Worm (Caenorhabditis elegans) whole organism, late embryonic: ENCODE data around the gene tag-342.

Experiments
- C08G9.2 ChIP-seq: sonication (generic microtip); optimal IDR thresholded peaks from 2 replicates; lab custom pipeline; 2016; ENCODE audit warnings: mild to moderate bottlenecking, missing genetic modification characterization, moderate library complexity, missing compliant biosample characterization
- C38D4.7 ChIP-seq: fragments of 200-800 bp; sonication (Bioruptor generic); optimal IDR thresholded peaks from 2 replicates; lab custom pipeline; 2018; ENCODE audit warnings: mild to moderate bottlenecking, missing genetic modification characterization, moderate library complexity, missing compliant biosample characterization
- F13H6.1 ChIP-seq: sonication (generic microtip); optimal IDR thresholded peaks from 2 replicates; lab custom pipeline; 2016; ENCODE audit warnings: missing genetic modification characterization, missing compliant biosample characterization
- ceh-14 ChIP-seq: sonication (generic microtip); optimal IDR thresholded peaks from 2 replicates; lab custom pipeline; 2016; ENCODE audit warnings: missing genotype, missing genetic modification characterization, missing compliant biosample characterization
- ceh-19 ChIP-seq: fragments of 200-800 bp; sonication (Bioruptor generic); optimal IDR thresholded peaks from 2 replicates; lab custom pipeline; 2018; ENCODE audit warnings: mild to moderate bottlenecking, missing genetic modification characterization, missing compliant biosample characterization
- ceh-2 ChIP-seq: sonication (generic microtip); optimal IDR thresholded peaks from 2 replicates; lab custom pipeline; 2016; ENCODE audit warnings: missing genotype, missing genetic modification characterization, missing compliant biosample characterization
- ceh-22 ChIP-seq: sonication (generic microtip); optimal IDR thresholded peaks from 2 replicates; lab custom pipeline; 2017; ENCODE audit warnings: missing biosample characterization, missing genetic modification characterization
- ceh-24 ChIP-seq: sonication (generic microtip); optimal IDR thresholded peaks from 2 replicates; lab custom pipeline; 2016; ENCODE audit warnings: mild to moderate bottlenecking, missing genetic modification characterization, missing compliant biosample characterization
- ceh-31 ChIP-seq: sonication (generic microtip); optimal IDR thresholded peaks from 2 replicates; lab custom pipeline; 2016; ENCODE audit warnings: missing genetic modification characterization, missing compliant biosample characterization
- ceh-34 ChIP-seq: sonication (generic microtip); optimal IDR thresholded peaks from 2 replicates; lab custom pipeline; 2016; ENCODE audit warnings: mild to moderate bottlenecking, missing genetic modification characterization, missing compliant biosample characterization
- ceh-48 ChIP-seq: sonication (generic microtip); optimal IDR thresholded peaks from 2 replicates; lab custom pipeline; 2016; ENCODE audit warnings: missing genetic modification characterization, inconsistent platforms, missing compliant biosample characterization
- ceh-9 ChIP-seq: sonication (generic microtip); optimal IDR thresholded peaks from 2 replicates; lab custom pipeline; 2016; ENCODE audit warnings: mild to moderate bottlenecking, missing genetic modification characterization, inconsistent platforms, missing compliant biosample characterization
- dve-1 ChIP-seq: sonication (generic microtip); optimal IDR thresholded peaks from 2 replicates; lab custom pipeline; 2017; ENCODE audit warnings: antibody characterized with exemption, mild to moderate bottlenecking, missing genetic modification characterization, missing compliant biosample characterization
- elt-2 ChIP-seq: sonication (generic microtip); optimal IDR thresholded peaks from 2 replicates; lab custom pipeline; 2016; ENCODE audit warnings: missing genetic modification reagents, missing genetic modification characterization, missing compliant biosample characterization
- ets-4 ChIP-seq: sonication (generic microtip); optimal IDR thresholded peaks from 2 replicates; lab custom pipeline; 2016; ENCODE audit warnings: missing genetic modification characterization, missing compliant biosample characterization
- eyg-1 ChIP-seq: sonication (generic microtip); optimal IDR thresholded peaks from 2 replicates; lab custom pipeline; 2016; ENCODE audit warnings: missing genotype, missing genetic modification characterization, missing compliant biosample characterization
- fax-1 ChIP-seq: sonication (generic microtip); optimal IDR thresholded peaks from 2 replicates; lab custom pipeline; 2016; ENCODE audit warnings: missing genotype, missing genetic modification characterization, missing compliant biosample characterization
- fkh-6 ChIP-seq: sonication (generic microtip); optimal IDR thresholded peaks from 2 replicates; lab custom pipeline; 2016; ENCODE audit warnings: missing genetic modification characterization, missing compliant biosample characterization
- gmeb-2 ChIP-seq: sonication (generic microtip); optimal IDR thresholded peaks from 2 replicates; lab custom pipeline; 2016; ENCODE audit warnings: missing genetic modification characterization, inconsistent platforms, missing compliant biosample characterization
- hlh-30 ChIP-seq: sonication (generic microtip); optimal IDR thresholded peaks from 2 replicates; lab custom pipeline; 2017; ENCODE audit warnings: antibody characterized with exemption, missing genetic modification characterization, missing compliant biosample characterization; ENCODE audit not compliant: insufficient read depth
- hlh-6 ChIP-seq: sonication (generic microtip); optimal IDR thresholded peaks from 2 replicates; lab custom pipeline; 2016; ENCODE audit warnings: missing genotype, missing genetic modification characterization, missing compliant biosample characterization
- hlh-8 ChIP-seq: sonication (generic microtip); optimal IDR thresholded peaks from 2 replicates; lab custom pipeline; 2016; ENCODE audit warnings: missing genotype, missing genetic modification characterization, missing compliant biosample characterization
- nfya-1 ChIP-seq: sonication (generic microtip); optimal IDR thresholded peaks from 2 replicates; lab custom pipeline; 2017; ENCODE audit warnings: missing genetic modification characterization, mild to moderate bottlenecking, missing compliant biosample characterization, antibody characterized with exemption, moderate library complexity
- odd-2 ChIP-seq: sonication (generic microtip); optimal IDR thresholded peaks from 2 replicates; lab custom pipeline; 2017; ENCODE audit warnings: antibody characterized with exemption, mild to moderate bottlenecking, missing genetic modification characterization, missing compliant biosample characterization
- pat-9 ChIP-seq: fragments of 200-800 bp; sonication (Bioruptor generic); optimal IDR thresholded peaks from 2 replicates; lab custom pipeline; 2018; ENCODE audit warnings: mild to moderate bottlenecking, missing genetic modification characterization, moderate library complexity, missing compliant biosample characterization
- pha-2 ChIP-seq: sonication (generic microtip); optimal IDR thresholded peaks from 2 replicates; lab custom pipeline; 2017; ENCODE audit warnings: mild to moderate bottlenecking, missing genetic modification characterization, missing compliant biosample characterization
- pha-4 ChIP-seq: fragments of 150-350 bp; optimal IDR thresholded peaks from 2 replicates; lab custom pipeline; 2018; ENCODE audit warnings: missing biosample characterization, missing genetic modification reagents, missing genetic modification characterization
- pros-1 ChIP-seq: fragments of 150-350 bp; optimal IDR thresholded peaks from 2 replicates; lab custom pipeline; 2014; ENCODE audit warnings: missing biosample characterization, missing genetic modification reagents, missing genetic modification characterization
- tbx-2 ChIP-seq: sonication (generic microtip); optimal IDR thresholded peaks from 2 replicates; lab custom pipeline; 2016; ENCODE audit warnings: missing genetic modification characterization, missing compliant biosample characterization
- ttx-3 ChIP-seq: sonication (generic microtip); optimal IDR thresholded peaks from 2 replicates; lab custom pipeline; 2016; ENCODE audit warnings: missing genetic modification reagents, missing genetic modification characterization, missing compliant biosample characterization
- unc-42 ChIP-seq: sonication (generic microtip); optimal IDR thresholded peaks from 2 replicates; lab custom pipeline; 2016; ENCODE audit warnings: missing genotype, missing genetic modification characterization, missing compliant biosample characterization
- unc-86 ChIP-seq: sonication (generic microtip); optimal IDR thresholded peaks from 2 replicates; lab custom pipeline; 2016; ENCODE audit warnings: missing genetic modification characterization, missing compliant biosample characterization
- zip-5 ChIP-seq: sonication (generic microtip); optimal IDR thresholded peaks from 2 replicates; lab custom pipeline; 2016; ENCODE audit warnings: missing genetic modification characterization, missing compliant biosample characterization

tag-342 gene

ce11 chrIII:9482423-9482993 lies 14.6 kb downstream of the tag-342 start:
- TF ChIP-seq hlh-30 (tag; lab: Kevin White, UChicago) (no peak), ets-4 (tag; lab: Kevin White, UChicago) (no peak), ceh-9 (tag; lab: Kevin White, UChicago) (no peak), gmeb-2 (tag; lab: Kevin White, UChicago) (no peak), pat-9 (tag; lab: Kevin White, UChicago) (no peak), ceh-34 (tag; lab: Kevin White, UChicago) (no peak), elt-2 (tag; lab: Kevin White, UChicago) (no peak), ceh-31 (no peak), pha-2 (tag; lab: Kevin White, UChicago) (no peak), ceh-2 (tag; lab: Kevin White, UChicago) (no peak)

ce11 chrIII:9483716-9484115 lies 15.8 kb downstream of the tag-342 start:
- peak; percentile 59 for TF ChIP-seq nfya-1 (tag; lab: Kevin White, UChicago)
- TF ChIP-seq unc-42 (tag; lab: Kevin White, UChicago) = peak; percentile 54
- TF ChIP-seq ceh-34 (tag; lab: Kevin White, UChicago) = peak; percentile 32
- peak; percentile 56 for TF ChIP-seq ceh-31
- TF ChIP-seq F13H6.1 (tag; lab: Kevin White, UChicago) = no peak
- no peak for TF ChIP-seq dve-1 (tag; lab: Kevin White, UChicago)
- TF ChIP-seq fax-1 (tag; lab: Kevin White, UChicago) = no peak
- peak; percentile 80 for TF ChIP-seq hlh-8

ce11 chrIII:9485373-9485772 lies 17.4 kb downstream of the tag-342 start, which contains the start of gene bre-3:
Gene bre-3 (minus strand): TSS chrIII:9485473.
- TF ChIP-seq C08G9.2 (tag; lab: Kevin White, UChicago) (no peak), tbx-2 (tag; lab: Kevin White, UChicago) (no peak)
- TF ChIP-seq, all 69 proteins: peak for 0

ce11 chrIII:9487454-9487853 lies 19.5 kb downstream of the tag-342 start:
- TF ChIP-seq elt-2 (tag; lab: Kevin White, UChicago) = peak; percentile 6
- TF ChIP-seq eyg-1 (tag; lab: Kevin White, UChicago) = no peak

- TF ChIP-seq ceh-22 (tag; lab: Kevin White, UChicago) = no peak
- TF ChIP-seq hlh-6 (tag; lab: Kevin White, UChicago) = no peak
- TF ChIP-seq, all 69 proteins: peak for 0
Measured at ce11 chrIII:9488027-9488426, 20.1 kb downstream of the tag-342 start.

- no peak for TF ChIP-seq pha-4 (tag; lab: Kevin White, UChicago)
- TF ChIP-seq C38D4.7 (GFP tag; lab: Kevin White, UChicago) = no peak
- TF ChIP-seq ceh-14 (tag; lab: Kevin White, UChicago) = no peak
- TF ChIP-seq ttx-3 (tag; lab: Kevin White, UChicago) = no peak
- TF ChIP-seq unc-86 (tag; lab: Kevin White, UChicago) = no peak
- no peak for TF ChIP-seq pros-1 (tag; lab: Kevin White, UChicago)
- no peak for TF ChIP-seq ceh-24 (tag; lab: Kevin White, UChicago)
- no peak for TF ChIP-seq fkh-6 (tag; lab: Kevin White, UChicago)
Measured at ce11 chrIII:9488431-9488830, 20.5 kb downstream of the tag-342 start, which contains the start of gene nlp-36. Gene nlp-36 (plus strand): TSS chrIII:9488731.

ce11 chrIII:9489798-9490197 lies 21.8 kb downstream of the tag-342 start:
- TF ChIP-seq ceh-19 (no peak), odd-2 (tag; lab: Kevin White, UChicago) (no peak), ceh-48 (tag; lab: Kevin White, UChicago) (no peak), hlh-8 (no peak), tbx-2 (tag; lab: Kevin White, UChicago) (no peak), hlh-6 (tag; lab: Kevin White, UChicago) (no peak), zip-5 (no peak)
